Worm (Caenorhabditis elegans) whole organism, late embryonic: ENCODE measurements around the gene ttr-23.

ENCODE experiments used
- K02D7.2 ChIP-seq: sonication (generic microtip); optimal IDR thresholded peaks from 2 replicates; lab custom pipeline; 2017; ENCODE audit warnings: mild to moderate bottlenecking, missing genetic modification characterization, missing compliant biosample characterization
- K09A11.1 ChIP-seq: sonication (generic microtip); optimal IDR thresholded peaks from 2 replicates; lab custom pipeline; 2017; ENCODE audit warnings: antibody characterized with exemption, mild to moderate bottlenecking, missing genetic modification characterization, missing compliant biosample characterization; ENCODE audit not compliant: insufficient read depth
- ceh-24 ChIP-seq: sonication (generic microtip); optimal IDR thresholded peaks from 2 replicates; lab custom pipeline; 2016; ENCODE audit warnings: mild to moderate bottlenecking, missing genetic modification characterization, missing compliant biosample characterization
- ceh-45 ChIP-seq: fragments of 200-800 bp; sonication (Bioruptor generic); IDR thresholded peaks from 2 replicates; pipeline ENCODE4 v1.3.6; 2022; ENCODE audit warnings: missing genetic modification reagents, missing genetic modification characterization, missing compliant biosample characterization
- dmd-4 ChIP-seq: sonication (generic microtip); optimal IDR thresholded peaks from 2 replicates; lab custom pipeline; 2016; ENCODE audit warnings: borderline replicate concordance, missing genetic modification characterization, missing compliant biosample characterization
- elt-4 ChIP-seq: sonication (generic microtip); optimal IDR thresholded peaks from 2 replicates; lab custom pipeline; 2016; ENCODE audit warnings: missing genetic modification characterization, missing compliant biosample characterization
- hlh-6 ChIP-seq: sonication (generic microtip); optimal IDR thresholded peaks from 2 replicates; lab custom pipeline; 2016; ENCODE audit warnings: missing genotype, missing genetic modification characterization, missing compliant biosample characterization
- nhr-11 ChIP-seq: fragments of 150-350 bp; optimal IDR thresholded peaks from 2 replicates; lab custom pipeline; 2014; ENCODE audit warnings: missing biosample characterization, missing genetic modification characterization
- pax-1 ChIP-seq: fragments of 150-350 bp; optimal IDR thresholded peaks from 2 replicates; lab custom pipeline; 2014; ENCODE audit warnings: missing biosample characterization, missing genetic modification characterization

DNA sequence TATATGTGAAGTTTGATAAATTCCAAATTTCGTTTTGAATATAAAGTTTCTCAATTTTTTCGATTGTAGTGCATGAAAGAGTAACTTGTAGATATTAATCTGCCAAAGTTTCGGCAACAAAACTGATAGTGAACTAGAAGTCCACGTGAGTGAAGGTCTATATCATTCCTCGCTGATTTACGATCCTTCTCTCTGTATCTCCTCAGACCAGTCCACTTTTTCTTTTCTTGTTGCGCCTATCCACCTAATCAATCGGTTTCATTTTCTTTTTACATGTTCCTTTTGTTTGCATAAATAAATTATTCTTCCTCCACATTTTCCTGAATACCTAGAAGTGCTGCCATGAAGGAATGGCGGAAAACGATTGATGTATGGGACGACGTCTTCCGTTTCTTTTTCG lies 25.5 kb downstream of the ttr-23 start:
- TF ChIP-seq elt-4 (tag; lab: Kevin White, UChicago) = no peak
- no peak for TF ChIP-seq hlh-6 (tag; lab: Kevin White, UChicago)
- no peak for TF ChIP-seq ceh-24 (tag; lab: Kevin White, UChicago)
- TF ChIP-seq nhr-11 (tag; lab: Kevin White, UChicago) = no peak
- no peak for TF ChIP-seq K09A11.1 (tag; lab: Kevin White, UChicago)
- TF ChIP-seq ceh-45 = no peak
- TF ChIP-seq dmd-4 = no peak
- no peak for TF ChIP-seq pax-1 (tag; lab: Kevin White, UChicago)
- TF ChIP-seq K02D7.2 = no peak
